Worm (Caenorhabditis elegans): ENCODE measurements around the gene R11D1.2.

R11D1.2 gene

ce11 chrV:12718622-12719021, 10.2 kb downstream of the R11D1.2 start, which contains the start of gene str-181:
str-181 (minus strand) TSS chrV:12718722.
- TF ChIP-seq lin-32 (GFP tag; optimal IDR thresholded peaks at IDR 0.05) (no peak), nhr-2 (tag; optimal IDR thresholded peaks at IDR 0.05) (no peak), cnd-1 (tag; optimal IDR thresholded peaks at IDR 0.05) (no peak), unc-62 (GFP tag; optimal IDR thresholded peaks at IDR 0.05) (no peak), ceh-43 (GFP tag; optimal IDR thresholded peaks at IDR 0.05) (no peak), nhr-76 (tag; optimal IDR thresholded peaks at IDR 0.05) (no peak), drap-1 (GFP tag; optimal IDR thresholded peaks at IDR 0.05) (no peak), pha-4 (tag; optimal IDR thresholded peaks at IDR 0.05) (no peak), bed-3 (GFP tag; optimal IDR thresholded peaks at IDR 0.05) (no peak), ham-2 (GFP tag; optimal IDR thresholded peaks at IDR 0.05) (no peak), blmp-1 (tag; optimal IDR thresholded peaks at IDR 0.05) (no peak), elt-1 (tag; optimal IDR thresholded peaks at IDR 0.05; ENCODE audit: borderline replicate concordance, insufficient read depth) (no peak), elt-3 (tag; optimal IDR thresholded peaks at IDR 0.05) (no peak), unc-120 (tag; optimal IDR thresholded peaks at IDR 0.05; ENCODE audit: poor library complexity, severe bottlenecking) (no peak), mab-5 (tag; optimal IDR thresholded peaks at IDR 0.05) (no peak), mep-1 (tag; optimal IDR thresholded peaks at IDR 0.05) (no peak), flh-1 (GFP tag; optimal IDR thresholded peaks at IDR 0.05) (no peak)

ce11 chrV:12719713-12720112, 11.3 kb downstream of the R11D1.2 start, which contains the start of gene R11D1.7:
R11D1.7 (plus strand) TSS chrV:12720013.
- TF ChIP-seq nhr-2 (tag; optimal IDR thresholded peaks at IDR 0.05) (no peak), blmp-1 (tag; optimal IDR thresholded peaks at IDR 0.05) (no peak), ztf-11 (tag; optimal IDR thresholded peaks at IDR 0.05) (no peak), tbx-8 (GFP tag; optimal IDR thresholded peaks at IDR 0.05) (no peak), lsy-2 (tag; optimal IDR thresholded peaks at IDR 0.05) (no peak), elt-3 (tag; optimal IDR thresholded peaks at IDR 0.05) (no peak), mls-2 (tag; optimal IDR thresholded peaks at IDR 0.05) (no peak), mab-5 (tag; optimal IDR thresholded peaks at IDR 0.05) (no peak), mep-1 (tag; optimal IDR thresholded peaks at IDR 0.05) (no peak), bed-3 (GFP tag; optimal IDR thresholded peaks at IDR 0.05) (no peak)

- TF ChIP-seq ces-1 (GFP tag; optimal IDR thresholded peaks at IDR 0.05) (no peak), ceh-39 (tag; optimal IDR thresholded peaks at IDR 0.05) (no peak), nhr-12 (tag; optimal IDR thresholded peaks at IDR 0.05) (no peak), tbx-8 (GFP tag; optimal IDR thresholded peaks at IDR 0.05) (no peak), sem-2 (GFP tag; optimal IDR thresholded peaks at IDR 0.05) (no peak), nhr-28 (tag; optimal IDR thresholded peaks at IDR 0.05) (no peak), mep-1 (tag; optimal IDR thresholded peaks at IDR 0.05) (no peak), bed-3 (GFP tag; optimal IDR thresholded peaks at IDR 0.05) (no peak), drap-1 (GFP tag; optimal IDR thresholded peaks at IDR 0.05) (no peak), mls-2 (tag; optimal IDR thresholded peaks at IDR 0.05) (no peak), pha-4 (tag; optimal IDR thresholded peaks at IDR 0.05) (no peak), elt-3 (tag; optimal IDR thresholded peaks at IDR 0.05) (no peak), unc-62 (GFP tag; optimal IDR thresholded peaks at IDR 0.05) (no peak), nhr-76 (tag; optimal IDR thresholded peaks at IDR 0.05) (no peak), unc-120 (tag; optimal IDR thresholded peaks at IDR 0.05; ENCODE audit: poor library complexity, severe bottlenecking) (no peak), mab-5 (tag; optimal IDR thresholded peaks at IDR 0.05) (no peak), elt-1 (tag; optimal IDR thresholded peaks at IDR 0.05; ENCODE audit: borderline replicate concordance, insufficient read depth) (no peak)
These were observed 17.5 kb downstream of the R11D1.2 start, which contains the start of gene R11D1.12 for ce11 chrV:12725893-12726292. R11D1.12 (minus strand) TSS chrV:12725993.

- TF ChIP-seq ztf-11 (tag; optimal IDR thresholded peaks at IDR 0.05), result no peak
- no peak for TF ChIP-seq lin-32 (GFP tag; optimal IDR thresholded peaks at IDR 0.05)
- TF ChIP-seq cnd-1 (tag; optimal IDR thresholded peaks at IDR 0.05), result no peak
These were observed 18.8 kb downstream of the R11D1.2 start, which contains the start of gene R11D1.13 for ce11 chrV:12727104-12727637. R11D1.13 (plus strand) TSS chrV:12727154.

- peak; percentile 89 for TF ChIP-seq nhr-237 (tag; optimal IDR thresholded peaks at IDR 0.05)
- peak; percentile 77 for TF ChIP-seq pha-4 (tag; optimal IDR thresholded peaks at IDR 0.05)
- TF ChIP-seq ces-1 (GFP tag; optimal IDR thresholded peaks at IDR 0.05), result peak; percentile 81
- no peak for TF ChIP-seq elt-3 (tag; optimal IDR thresholded peaks at IDR 0.05)
- TF ChIP-seq mep-1 (tag; optimal IDR thresholded peaks at IDR 0.05), result peak; percentile 77
- TF ChIP-seq ceh-39 (tag; optimal IDR thresholded peaks at IDR 0.05), result peak; percentile 75
- no peak for TF ChIP-seq nhr-76 (tag; optimal IDR thresholded peaks at IDR 0.05)
- peak; percentile 34 for TF ChIP-seq mab-5 (tag; optimal IDR thresholded peaks at IDR 0.05)
- peak; percentile 16 for TF ChIP-seq unc-62 (GFP tag; optimal IDR thresholded peaks at IDR 0.05)
- no peak for TF ChIP-seq tbx-8 (GFP tag; optimal IDR thresholded peaks at IDR 0.05)
- no peak for TF ChIP-seq nhr-12 (tag; optimal IDR thresholded peaks at IDR 0.05)
- TF ChIP-seq ham-2 (GFP tag; optimal IDR thresholded peaks at IDR 0.05), result no peak
- peak; percentile 86 for TF ChIP-seq lin-13 (tag; optimal IDR thresholded peaks at IDR 0.05)
- TF ChIP-seq hlh-1 (tag; optimal IDR thresholded peaks at IDR 0.05), result peak; percentile 53
- TF ChIP-seq lsy-2 (tag; optimal IDR thresholded peaks at IDR 0.05), result peak; percentile 87
- peak; percentile 53 for TF ChIP-seq nhr-2 (tag; optimal IDR thresholded peaks at IDR 0.05)
- TF ChIP-seq zip-8 (tag; optimal IDR thresholded peaks at IDR 0.05), result no peak
- TF ChIP-seq cnd-1 (tag; optimal IDR thresholded peaks at IDR 0.05), result peak; percentile 28
These were observed 19.8 kb downstream of the R11D1.2 start, which contains the start of the genes rpl-28 and mrpl-49 for ce11 chrV:12728062-12728665. rpl-28 (minus strand) TSS chrV:12728112. mrpl-49 (plus strand) TSS chrV:12728631.

All from whole organism, mixed stage, embryonic.